Worm (Caenorhabditis elegans) whole organism, mixed stage, embryonic: ENCODE data around the gene F52E1.2.

ENCODE experiments used
- ceh-39 ChIP-seq: fragments of 150-350 bp; optimal IDR thresholded peaks from 2 replicates; lab custom pipeline; 2014; ENCODE audit warnings: missing biosample characterization, missing genetic modification characterization
- cnd-1 ChIP-seq: fragments of 200-800 bp; sonication (Bioruptor generic); optimal IDR thresholded peaks from 2 replicates; lab custom pipeline; 2018; ENCODE audit warnings: mild to moderate bottlenecking, missing genetic modification characterization, missing compliant biosample characterization
- elt-3 ChIP-seq: fragments of 150-350 bp; optimal IDR thresholded peaks from 2 replicates; lab custom pipeline; 2014; ENCODE audit warnings: missing biosample characterization, missing genetic modification characterization
- lsy-2 ChIP-seq: fragments of 150-350 bp; optimal IDR thresholded peaks from 2 replicates; lab custom pipeline; 2014; ENCODE audit warnings: missing biosample characterization, missing genetic modification characterization
- mab-5 ChIP-seq: fragments of 150-350 bp; optimal IDR thresholded peaks from 2 replicates; lab custom pipeline; 2014; ENCODE audit warnings: missing biosample characterization, missing genetic modification characterization
- nhr-237 ChIP-seq: fragments of 150-350 bp; optimal IDR thresholded peaks from 2 replicates; lab custom pipeline; 2014; ENCODE audit warnings: missing biosample characterization, missing genetic modification characterization
- nhr-76 ChIP-seq: sonication (generic microtip); optimal IDR thresholded peaks from 2 replicates; lab custom pipeline; 2017; ENCODE audit warnings: missing biosample characterization, missing genetic modification characterization
- snpc-4 ChIP-seq: fragments of 150-350 bp; optimal IDR thresholded peaks from 2 replicates; lab custom pipeline; 2014; ENCODE audit warnings: missing biosample characterization, missing genetic modification characterization
- unc-39 ChIP-seq: fragments of 150-350 bp; optimal IDR thresholded peaks from 2 replicates; lab custom pipeline; 2014; ENCODE audit warnings: missing biosample characterization, missing genetic modification characterization
- unc-62 ChIP-seq: fragments of 150-350 bp; optimal IDR thresholded peaks from 2 replicates; lab custom pipeline; 2014; ENCODE audit warnings: missing biosample characterization, missing genetic modification reagents, missing genetic modification characterization
- ztf-11 ChIP-seq: fragments of 150-350 bp; optimal IDR thresholded peaks from 2 replicates; lab custom pipeline; 2014; ENCODE audit warnings: missing biosample characterization, missing genetic modification characterization

ce11 chrV:8444357-8444856, 34.0 kb downstream of the F52E1.2 start, which contains the start of gene lmd-3:
- no peak for TF ChIP-seq ztf-11 (tag; lab: Kevin White, UChicago)
- no peak for TF ChIP-seq cnd-1
- TF ChIP-seq snpc-4 (tag; lab: Kevin White, UChicago): no peak
- no peak for TF ChIP-seq mab-5 (tag; lab: Kevin White, UChicago)
- no peak for TF ChIP-seq nhr-76
- TF ChIP-seq unc-62 (GFP tag; lab: Kevin White, UChicago): no peak
- TF ChIP-seq nhr-237: no peak
- no peak for TF ChIP-seq unc-39 (tag; lab: Kevin White, UChicago)
- TF ChIP-seq ceh-39 (tag; lab: Kevin White, UChicago): no peak
- TF ChIP-seq lsy-2 (tag; lab: Kevin White, UChicago): no peak
- TF ChIP-seq elt-3 (tag; lab: Kevin White, UChicago): no peak
